Fruit fly (Drosophila melanogaster) whole organism: ENCODE data around the gene RpL17.

Source experiments
- CG8478 ChIP-seq: fragments of >200 bp; optimal IDR thresholded peaks from 2 replicates; lab custom pipeline; 2018; ENCODE audit warnings: inconsistent platforms
- Dll ChIP-seq: fragments of >200 bp; optimal IDR thresholded peaks from 2 replicates; lab custom pipeline; 2017
- EcR ChIP-seq, 2 experiments: fragments of >200 bp; optimal IDR thresholded peaks; 2 replicates each; lab custom pipeline; 2017; ENCODE audit warnings: missing biosample characterization in 2 of 2, missing genetic modification characterization in 2 of 2, missing genetic modification reagents in 2 of 2
- pan ChIP-seq: fragments of >200 bp; optimal IDR thresholded peaks from 2 replicates; lab custom pipeline; 2017
- psq ChIP-seq: fragments of >200 bp; optimal IDR thresholded peaks from 2 replicates; lab custom pipeline; 2017
- usp ChIP-seq: fragments of >200 bp; optimal IDR thresholded peaks from 2 replicates; lab custom pipeline; 2017; ENCODE audit warnings: missing biosample characterization, missing genetic modification characterization, mixed read lengths

RpL17 gene

dm6 chrX:6700990-6701530 lies 43.0 kb downstream of the RpL17 start:
- TF ChIP-seq usp (GFP tag; lab: Kevin White, UChicago) (no peak), Dll (lab: Kevin White, UChicago) (no peak), EcR (GFP tag; optimal IDR thresholded peaks at IDR 0.05; lab: Kevin White, UChicago) (no peak), psq (lab: Kevin White, UChicago) (no peak), pan (lab: Kevin White, UChicago) (no peak), CG8478 (no peak)

dm6 chrX:6700263-6700989 lies 43.6 kb downstream of the RpL17 start:
- TF ChIP-seq Dll (lab: Kevin White, UChicago): no peak
- TF ChIP-seq EcR (GFP tag; optimal IDR thresholded peaks at IDR 0.05; lab: Kevin White, UChicago): no peak
- TF ChIP-seq CG8478: no peak
- TF ChIP-seq pan (lab: Kevin White, UChicago): no peak
- no peak for TF ChIP-seq usp (GFP tag; lab: Kevin White, UChicago)
- no peak for TF ChIP-seq psq (lab: Kevin White, UChicago)

dm6 chrX:6699255-6699885 lies 44.7 kb downstream of the RpL17 start, which contains the start of gene CG14441:
Gene CG14441 (plus strand): TSS chrX:6699508.
- TF ChIP-seq CG8478 (no peak), usp (GFP tag; lab: Kevin White, UChicago) (no peak), Dll (lab: Kevin White, UChicago) (no peak), psq (lab: Kevin White, UChicago) (no peak), EcR (GFP tag; optimal IDR thresholded peaks at IDR 0.05; lab: Kevin White, UChicago) (no peak), pan (lab: Kevin White, UChicago) (no peak)

- TF ChIP-seq CG8478 (no peak), EcR (GFP tag; optimal IDR thresholded peaks at IDR 0.05; lab: Kevin White, UChicago) (no peak), Dll (lab: Kevin White, UChicago) (no peak), psq (lab: Kevin White, UChicago) (no peak), usp (GFP tag; lab: Kevin White, UChicago) (no peak), pan (lab: Kevin White, UChicago) (no peak)
Measured at dm6 chrX:6698248-6698812, 45.7 kb downstream of the RpL17 start, which contains the start of gene CG14440. Gene CG14440 (minus strand): TSS chrX:6698567.

- no peak for TF ChIP-seq EcR (GFP tag; optimal IDR thresholded peaks at IDR 0.05; lab: Kevin White, UChicago)
- no peak for TF ChIP-seq Dll (lab: Kevin White, UChicago)
- TF ChIP-seq pan (lab: Kevin White, UChicago): no peak
- TF ChIP-seq usp (GFP tag; lab: Kevin White, UChicago): no peak
- no peak for TF ChIP-seq psq (lab: Kevin White, UChicago)
- TF ChIP-seq CG8478: no peak
Measured at dm6 chrX:6696467-6696866, 47.6 kb downstream of the RpL17 start.

dm6 chrX:6694979-6695388 lies 49.1 kb downstream of the RpL17 start, which contains the start of gene CG14442:
Gene CG14442 (minus strand): TSS chrX:6695007.
- TF ChIP-seq pan (lab: Kevin White, UChicago) (no peak), EcR (GFP tag; optimal IDR thresholded peaks at IDR 0.05; lab: Kevin White, UChicago) (no peak), CG8478 (no peak), psq (lab: Kevin White, UChicago) (no peak), usp (GFP tag; lab: Kevin White, UChicago) (no peak), Dll (lab: Kevin White, UChicago) (no peak)

- TF ChIP-seq usp (GFP tag; lab: Kevin White, UChicago) (no peak), pan (lab: Kevin White, UChicago) (no peak), psq (lab: Kevin White, UChicago) (no peak), EcR (GFP tag; optimal IDR thresholded peaks at IDR 0.05; lab: Kevin White, UChicago) (no peak), CG8478 (peak; percentile 41), Dll (lab: Kevin White, UChicago) (peak; percentile 75)
Measured at dm6 chrX:6694105-6694788, 49.8 kb downstream of the RpL17 start.
